Worm (Caenorhabditis elegans) whole organism, L4 larva: ENCODE measurements around the gene daf-28.

ENCODE experiments used
- fkh-10 ChIP-seq: fragments of 150-350 bp; optimal IDR thresholded peaks from 2 replicates; lab custom pipeline; 2014; ENCODE audit warnings: missing biosample characterization, missing genetic modification reagents, missing genetic modification characterization
- lim-7 ChIP-seq: fragments of 200-800 bp; sonication (Bioruptor generic); IDR thresholded peaks from 2 replicates; pipeline ENCODE4 v1.3.6; 2022; ENCODE audit warnings: missing genetic modification characterization, missing compliant biosample characterization
- nhr-111 ChIP-seq: fragments of 200-800 bp; sonication (Bioruptor generic); optimal IDR thresholded peaks from 2 replicates; lab custom pipeline; 2018; ENCODE audit warnings: mild to moderate bottlenecking, missing genetic modification characterization, missing compliant biosample characterization
- nhr-237 ChIP-seq: sonication (generic microtip); optimal IDR thresholded peaks from 2 replicates; lab custom pipeline; 2017; ENCODE audit warnings: missing biosample characterization, missing genetic modification characterization
- nhr-77 ChIP-seq: fragments of 150-350 bp; optimal IDR thresholded peaks from 2 replicates; lab custom pipeline; 2014; ENCODE audit warnings: missing biosample characterization, missing genetic modification characterization
- snpc-4 ChIP-seq: fragments of 150-350 bp; optimal IDR thresholded peaks from 2 replicates; lab custom pipeline; 2014; ENCODE audit warnings: missing biosample characterization, missing genetic modification characterization
- unc-62 ChIP-seq, 3 experiments: fragments of 150-350 bp in 1 of 3; sonication (generic microtip); optimal IDR thresholded peaks in 2 of 3; peaks in 1 of 3; 1 replicate in 1 of 3; 2 replicates in 2 of 3; lab custom pipeline; 2014 to 2017; ENCODE audit warnings: missing biosample characterization in 3 of 3, missing genetic modification characterization in 3 of 3, missing genetic modification reagents in 3 of 3, missing genotype in 1 of 3

DNA sequence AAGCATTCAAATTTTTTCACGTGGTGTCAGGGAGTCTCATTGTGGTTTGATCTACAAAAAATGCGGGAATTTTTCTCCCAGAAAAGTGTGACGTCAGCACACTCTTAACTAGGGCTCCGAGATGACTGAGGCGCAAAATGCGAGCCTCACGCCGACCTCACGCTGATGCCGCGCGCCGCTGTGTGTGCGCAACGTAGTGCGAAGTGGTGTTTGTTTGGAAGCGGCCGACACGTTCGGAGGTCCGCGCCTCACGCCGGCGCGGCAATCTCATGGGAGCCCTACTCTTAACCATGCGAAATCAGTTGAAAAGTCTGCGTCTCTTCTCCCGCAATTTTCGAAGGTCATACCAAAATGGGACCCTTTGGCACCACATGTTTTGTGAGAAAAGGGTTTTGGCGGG lies 24.7 kb upstream of the daf-28 start:
- no peak for TF ChIP-seq nhr-237 (tag; lab: Kevin White, UChicago)
- no peak for TF ChIP-seq unc-62 (GFP tag; optimal IDR thresholded peaks at IDR 0.05 in 1 of 2; lab: Kevin White, UChicago)
- no peak for TF ChIP-seq unc-62 (tag; optimal IDR thresholded peaks at IDR 0.05; lab: Kevin White, UChicago)
- no peak for TF ChIP-seq nhr-111 (GFP tag; lab: Kevin White, UChicago)
- TF ChIP-seq snpc-4 (tag; lab: Kevin White, UChicago) = no peak
- no peak for TF ChIP-seq fkh-10 (GFP tag; lab: Kevin White, UChicago)
- TF ChIP-seq lim-7 (GFP tag; lab: Robert Waterston, UW) = no peak
- no peak for TF ChIP-seq nhr-77 (tag; lab: Kevin White, UChicago)
